Worm (Caenorhabditis elegans): Measurements from ENCODE around the gene C29G2.3.

DNA sequence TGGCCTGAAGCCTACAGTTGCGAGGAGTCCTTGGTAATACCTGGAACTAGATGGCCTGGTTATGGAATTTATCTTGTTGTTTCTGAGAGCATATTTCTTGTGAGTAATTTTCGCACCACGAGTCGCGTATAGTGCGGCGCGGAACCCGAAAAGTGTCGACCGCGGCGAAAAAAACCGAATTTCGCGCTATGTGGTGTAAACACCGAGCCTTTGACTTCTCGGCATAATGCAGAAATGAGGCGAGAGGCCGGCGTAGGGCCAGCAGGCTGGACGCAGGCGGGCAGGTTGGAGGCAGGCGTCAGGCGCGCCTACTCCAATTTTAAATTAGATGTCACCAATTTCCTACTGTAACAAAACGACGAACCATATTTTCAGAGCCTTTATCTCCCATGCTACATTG, 5.0 kb upstream of the C29G2.3 start:
- TF ChIP-seq fos-1 (tag; optimal IDR thresholded peaks at IDR 0.05) = no peak
- TF ChIP-seq daf-12 (tag; optimal IDR thresholded peaks at IDR 0.05) = no peak
- TF ChIP-seq R02D3.7 (tag; optimal IDR thresholded peaks at IDR 0.05) = no peak
- TF ChIP-seq unc-39 (tag; optimal IDR thresholded peaks at IDR 0.05) = no peak
- TF ChIP-seq nhr-77 (tag; optimal IDR thresholded peaks at IDR 0.05) = no peak
- TF ChIP-seq snpc-4 (tag; optimal IDR thresholded peaks at IDR 0.05) = no peak
- no peak for TF ChIP-seq fkh-10 (GFP tag; optimal IDR thresholded peaks at IDR 0.05)
- TF ChIP-seq nhr-25 (tag; optimal IDR thresholded peaks at IDR 0.05; ENCODE audit: borderline replicate concordance, insufficient read depth) = no peak
- no peak for TF ChIP-seq pha-4 (GFP tag; IDR thresholded peaks at IDR 0.05)
- no peak for TF ChIP-seq pha-4 (tag; optimal IDR thresholded peaks at IDR 0.05)
- no peak for TF ChIP-seq mep-1 (tag; optimal IDR thresholded peaks at IDR 0.05)
- TF ChIP-seq egl-27 (tag; optimal IDR thresholded peaks at IDR 0.05) = no peak
- no peak for TF ChIP-seq Y5F2A.4 (GFP tag; optimal IDR thresholded peaks at IDR 0.05)
- no peak for TF ChIP-seq gei-8 (GFP tag; optimal IDR thresholded peaks at IDR 0.05)
- TF ChIP-seq ztf-11 (tag; optimal IDR thresholded peaks at IDR 0.05) = no peak

All from whole organism, L4 larva.